Worm (Caenorhabditis elegans) whole organism, L2 larva: ENCODE results near the gene K09C4.2.

Source experiments
- C34F6.9 ChIP-seq: fragments of 150-350 bp; optimal IDR thresholded peaks from 2 replicates; lab custom pipeline; 2014; ENCODE audit warnings: missing biosample characterization, missing genetic modification characterization
- F13H6.1 ChIP-seq: sonication (generic microtip); optimal IDR thresholded peaks from 2 replicates; lab custom pipeline; 2016; ENCODE audit warnings: missing genetic modification characterization, missing compliant biosample characterization
- Y55F3AM.14 ChIP-seq: fragments of 200-800 bp; sonication (Bioruptor generic); optimal IDR thresholded peaks from 2 replicates; lab custom pipeline; 2018; ENCODE audit warnings: mild to moderate bottlenecking, missing genetic modification characterization, missing compliant biosample characterization
- ZK546.5 ChIP-seq: sonication (generic microtip); optimal IDR thresholded peaks from 2 replicates; lab custom pipeline; 2017; ENCODE audit warnings: missing biosample characterization, missing genetic modification characterization
- alr-1 ChIP-seq: fragments of 150-350 bp; optimal IDR thresholded peaks from 2 replicates; lab custom pipeline; 2014; ENCODE audit warnings: missing biosample characterization, missing genetic modification characterization
- aly-2 ChIP-seq: fragments of 150-350 bp; optimal IDR thresholded peaks from 2 replicates; lab custom pipeline; 2014; ENCODE audit warnings: missing biosample characterization, missing genetic modification characterization
- blmp-1 ChIP-seq: sonication (generic microtip); optimal IDR thresholded peaks from 2 replicates; lab custom pipeline; 2017; ENCODE audit warnings: missing genetic modification characterization, mild to moderate bottlenecking, missing compliant biosample characterization, antibody characterized with exemption, moderate library complexity; ENCODE audit not compliant: insufficient read depth
- ceh-16 ChIP-seq: fragments of 150-350 bp; optimal IDR thresholded peaks from 2 replicates; lab custom pipeline; 2014; ENCODE audit warnings: missing biosample characterization, missing genetic modification characterization
- ceh-82 ChIP-seq: fragments of 150-350 bp; optimal IDR thresholded peaks from 2 replicates; lab custom pipeline; 2014; ENCODE audit warnings: missing biosample characterization, missing genetic modification characterization
- crh-2 ChIP-seq: sonication (generic microtip); optimal IDR thresholded peaks from 2 replicates; lab custom pipeline; 2017; ENCODE audit warnings: missing biosample characterization, missing genetic modification characterization
- dmd-4 ChIP-seq: sonication (generic microtip); optimal IDR thresholded peaks from 2 replicates; lab custom pipeline; 2017; ENCODE audit warnings: missing biosample characterization, missing genetic modification characterization
- elt-3 ChIP-seq: sonication (generic microtip); optimal IDR thresholded peaks from 2 replicates; lab custom pipeline; 2017; ENCODE audit warnings: missing biosample characterization, missing genetic modification characterization
- fos-1 ChIP-seq: fragments of 150-350 bp; optimal IDR thresholded peaks from 2 replicates; lab custom pipeline; 2014; ENCODE audit warnings: missing biosample characterization, missing genetic modification characterization
- gmeb-1 ChIP-seq: fragments of 150-350 bp; optimal IDR thresholded peaks from 2 replicates; lab custom pipeline; 2014; ENCODE audit warnings: missing biosample characterization, missing genetic modification characterization
- lin-13 ChIP-seq: fragments of 150-350 bp; optimal IDR thresholded peaks from 2 replicates; lab custom pipeline; 2014; ENCODE audit warnings: missing biosample characterization, missing genetic modification reagents, missing genetic modification characterization
- lin-39 ChIP-seq: fragments of 150-350 bp; optimal IDR thresholded peaks from 2 replicates; lab custom pipeline; 2014; ENCODE audit warnings: missing biosample characterization, missing genetic modification reagents, missing genetic modification characterization
- mab-5 ChIP-seq: fragments of 150-350 bp; optimal IDR thresholded peaks from 2 replicates; lab custom pipeline; 2014; ENCODE audit warnings: missing biosample characterization, missing genetic modification characterization
- mbf-1 ChIP-seq: sonication (generic microtip); optimal IDR thresholded peaks from 2 replicates; lab custom pipeline; 2017; ENCODE audit warnings: missing biosample characterization, missing genetic modification characterization
- mdl-1 ChIP-seq, 2 experiments: fragments of 150-350 bp in 1 of 2; sonication (generic microtip) in 1 of 2; optimal IDR thresholded peaks; 2 replicates each; lab custom pipeline; 2017; ENCODE audit warnings: missing biosample characterization in 2 of 2, missing genetic modification characterization in 2 of 2
- nhr-10 ChIP-seq: sonication (generic microtip); optimal IDR thresholded peaks from 2 replicates; lab custom pipeline; 2017; ENCODE audit warnings: missing biosample characterization, missing genetic modification characterization
- nhr-12 ChIP-seq: fragments of 150-350 bp; optimal IDR thresholded peaks from 2 replicates; lab custom pipeline; 2014; ENCODE audit warnings: missing biosample characterization, missing genetic modification characterization
- nhr-129 ChIP-seq: fragments of 150-350 bp; optimal IDR thresholded peaks from 2 replicates; lab custom pipeline; 2014; ENCODE audit warnings: missing biosample characterization, missing genetic modification characterization
- nhr-21 ChIP-seq: fragments of 150-350 bp; optimal IDR thresholded peaks from 2 replicates; lab custom pipeline; 2014; ENCODE audit warnings: missing biosample characterization, missing genetic modification characterization
- nhr-23 ChIP-seq: fragments of 150-350 bp; optimal IDR thresholded peaks from 2 replicates; lab custom pipeline; 2014; ENCODE audit warnings: missing biosample characterization, missing genetic modification reagents, missing genetic modification characterization
- nhr-237 ChIP-seq: fragments of 150-350 bp; optimal IDR thresholded peaks from 2 replicates; lab custom pipeline; 2014; ENCODE audit warnings: missing biosample characterization, missing genetic modification characterization
- nhr-25 ChIP-seq: fragments of 150-350 bp; sonication (generic microtip); optimal IDR thresholded peaks from 3 replicates; lab custom pipeline; 2014; ENCODE audit warnings: missing biosample characterization, missing genetic modification characterization
- nhr-6 ChIP-seq: fragments of 150-350 bp; optimal IDR thresholded peaks from 2 replicates; lab custom pipeline; 2014; ENCODE audit warnings: missing biosample characterization, missing genetic modification characterization
- nhr-77 ChIP-seq: fragments of 150-350 bp; optimal IDR thresholded peaks from 2 replicates; lab custom pipeline; 2014; ENCODE audit warnings: missing biosample characterization, missing genetic modification characterization
- peb-1 ChIP-seq: fragments of 150-350 bp; optimal IDR thresholded peaks from 2 replicates; lab custom pipeline; 2014; ENCODE audit warnings: missing biosample characterization, missing genetic modification characterization
- skn-1 ChIP-seq: sonication (generic microtip); optimal IDR thresholded peaks from 2 replicates; lab custom pipeline; 2017; ENCODE audit warnings: missing biosample characterization, missing genetic modification characterization
- sma-9 ChIP-seq, 2 experiments: fragments of 150-350 bp in 1 of 2; sonication (generic microtip) in 1 of 2; optimal IDR thresholded peaks; 2 replicates each; lab custom pipeline; 2014 to 2016; ENCODE audit warnings: missing genetic modification characterization in 2 of 2, mild to moderate bottlenecking in 1 of 2, missing biosample characterization in 1 of 2, missing compliant biosample characterization in 1 of 2, missing genetic modification reagents in 1 of 2, moderate library complexity in 1 of 2
- unc-39 ChIP-seq: fragments of 150-350 bp; optimal IDR thresholded peaks from 2 replicates; lab custom pipeline; 2014; ENCODE audit warnings: missing biosample characterization, missing genetic modification characterization
- unc-55 ChIP-seq: fragments of 150-350 bp; sonication (generic microtip); optimal IDR thresholded peaks from 3 replicates; lab custom pipeline; 2014; ENCODE audit warnings: missing biosample characterization, missing genetic modification reagents, missing genetic modification characterization
- unc-62 ChIP-seq: fragments of 150-350 bp; optimal IDR thresholded peaks from 2 replicates; lab custom pipeline; 2014; ENCODE audit warnings: missing biosample characterization, missing genetic modification reagents, missing genetic modification characterization
- zag-1 ChIP-seq: fragments of 150-350 bp; optimal IDR thresholded peaks from 2 replicates; lab custom pipeline; 2014; ENCODE audit warnings: missing biosample characterization, missing genetic modification characterization
- ztf-1 ChIP-seq: fragments of 200-800 bp; sonication (Bioruptor generic); conservative IDR thresholded peaks from 2 replicates; pipeline ENCODE4 v1.3.6; 2022; ENCODE audit warnings: missing genetic modification characterization, missing compliant biosample characterization
- ztf-11 ChIP-seq: sonication (generic microtip); optimal IDR thresholded peaks from 2 replicates; lab custom pipeline; 2017; ENCODE audit warnings: missing biosample characterization, missing genetic modification characterization
- ztf-4 ChIP-seq: fragments of 150-350 bp; optimal IDR thresholded peaks from 2 replicates; lab custom pipeline; 2014; ENCODE audit warnings: missing biosample characterization, missing genetic modification characterization

K09C4.2 gene

ce11 chrX:3296182-3296581 lies at the start of gene K09C4.2:
Gene K09C4.2 (plus strand): TSS chrX:3296482.
- TF ChIP-seq unc-39 (tag; lab: Kevin White, UChicago) (no peak), zag-1 (tag; lab: Kevin White, UChicago) (no peak), nhr-25 (tag; lab: Kevin White, UChicago) (no peak), ceh-16 (tag; lab: Kevin White, UChicago) (no peak)

ce11 chrX:3247768-3248167 lies 48.5 kb upstream of the K09C4.2 start:
- TF ChIP-seq gmeb-1 (tag; lab: Kevin White, UChicago) (no peak), aly-2 (tag; lab: Kevin White, UChicago) (no peak), sma-9 (GFP tag; optimal IDR thresholded peaks at IDR 0.05; lab: Kevin White, UChicago) (no peak), sma-9 (tag; optimal IDR thresholded peaks at IDR 0.05; lab: Kevin White, UChicago) (no peak), elt-3 (tag; lab: Kevin White, UChicago) (no peak), nhr-25 (tag; lab: Kevin White, UChicago) (no peak), fos-1 (tag; lab: Kevin White, UChicago) (no peak), blmp-1 (tag; lab: Kevin White, UChicago) (no peak), nhr-21 (tag; lab: Kevin White, UChicago) (no peak), ztf-4 (no peak), nhr-23 (tag; lab: Kevin White, UChicago) (no peak), mdl-1 (tag; optimal IDR thresholded peaks at IDR 0.05; lab: Kevin White, UChicago) (no peak), skn-1 (tag; lab: Kevin White, UChicago) (no peak), unc-39 (tag; lab: Kevin White, UChicago) (no peak), mbf-1 (tag; lab: Kevin White, UChicago) (no peak), F13H6.1 (tag; lab: Kevin White, UChicago) (no peak)

ce11 chrX:3250481-3251091 lies 45.7 kb upstream of the K09C4.2 start, which contains the start of gene pqn-37:
Gene pqn-37 (minus strand): TSS chrX:3250531.
- no peak for TF ChIP-seq elt-3 (tag; lab: Kevin White, UChicago)
- TF ChIP-seq C34F6.9 = no peak
- TF ChIP-seq Y55F3AM.14 = no peak
- no peak for TF ChIP-seq fos-1 (tag; lab: Kevin White, UChicago)
- TF ChIP-seq mab-5 (tag; lab: Kevin White, UChicago) = no peak
- TF ChIP-seq ztf-11 = no peak
- TF ChIP-seq nhr-25 (tag; lab: Kevin White, UChicago) = peak; percentile 64
- TF ChIP-seq nhr-129 (tag; lab: Kevin White, UChicago) = no peak

- TF ChIP-seq ceh-82 (tag; lab: Kevin White, UChicago) (no peak), F13H6.1 (tag; lab: Kevin White, UChicago) (no peak), mdl-1 (tag; optimal IDR thresholded peaks at IDR 0.05; lab: Kevin White, UChicago) (no peak), crh-2 (tag; lab: Kevin White, UChicago) (no peak), fos-1 (tag; lab: Kevin White, UChicago) (no peak), ZK546.5 (tag; lab: Kevin White, UChicago) (no peak), nhr-77 (no peak), peb-1 (no peak), blmp-1 (tag; lab: Kevin White, UChicago) (no peak), nhr-237 (tag; lab: Kevin White, UChicago) (no peak), ztf-4 (no peak), nhr-6 (tag; lab: Kevin White, UChicago) (no peak), skn-1 (tag; lab: Kevin White, UChicago) (no peak), ztf-1 (no peak), unc-39 (tag; lab: Kevin White, UChicago) (no peak), nhr-23 (tag; lab: Kevin White, UChicago) (no peak)
Measured at ce11 chrX:3252500-3252899, 43.8 kb upstream of the K09C4.2 start, which contains the start of gene tba-9. Gene tba-9 (plus strand): TSS chrX:3252800.

- no peak for TF ChIP-seq nhr-23 (tag; lab: Kevin White, UChicago)
- TF ChIP-seq lin-39 (tag; lab: Kevin White, UChicago) = no peak
- TF ChIP-seq nhr-77 = no peak
- no peak for TF ChIP-seq Y55F3AM.14
- TF ChIP-seq ztf-11 = no peak
- no peak for TF ChIP-seq lin-13 (GFP tag; lab: Kevin White, UChicago)
- TF ChIP-seq peb-1 = no peak
- no peak for TF ChIP-seq C34F6.9
- no peak for TF ChIP-seq mbf-1 (tag; lab: Kevin White, UChicago)
- no peak for TF ChIP-seq ceh-82 (tag; lab: Kevin White, UChicago)
- no peak for TF ChIP-seq unc-55 (GFP tag; lab: Kevin White, UChicago)
- TF ChIP-seq blmp-1 (tag; lab: Kevin White, UChicago) = no peak
- peak; percentile 33 for TF ChIP-seq gmeb-1 (tag; lab: Kevin White, UChicago)
- no peak for TF ChIP-seq dmd-4 (tag; lab: Kevin White, UChicago)
- TF ChIP-seq nhr-129 (tag; lab: Kevin White, UChicago) = peak; percentile 99
- no peak for TF ChIP-seq unc-62 (GFP tag; lab: Kevin White, UChicago)
- peak; percentile 37 for TF ChIP-seq F13H6.1 (tag; lab: Kevin White, UChicago)
- no peak for TF ChIP-seq unc-39 (tag; lab: Kevin White, UChicago)
- TF ChIP-seq nhr-12 (tag; lab: Kevin White, UChicago) = no peak
- peak; percentile 82 for TF ChIP-seq sma-9 (GFP tag; optimal IDR thresholded peaks at IDR 0.05; lab: Kevin White, UChicago)
- TF ChIP-seq sma-9 (tag; optimal IDR thresholded peaks at IDR 0.05; lab: Kevin White, UChicago) = no peak
- TF ChIP-seq mdl-1 (tag; optimal IDR thresholded peaks at IDR 0.05; lab: Kevin White, UChicago) = no peak
- TF ChIP-seq alr-1 (tag; lab: Kevin White, UChicago) = no peak
- no peak for TF ChIP-seq skn-1 (tag; lab: Kevin White, UChicago)
- no peak for TF ChIP-seq zag-1 (tag; lab: Kevin White, UChicago)
- TF ChIP-seq nhr-10 (tag; lab: Kevin White, UChicago) = no peak
- TF ChIP-seq elt-3 (tag; lab: Kevin White, UChicago) = no peak
- no peak for TF ChIP-seq ceh-16 (tag; lab: Kevin White, UChicago)
Measured at ce11 chrX:3256784-3257493, 39.3 kb upstream of the K09C4.2 start, which contains the start of gene lbp-3. Gene lbp-3 (plus strand): TSS chrX:3257372.
